Worm (Caenorhabditis elegans) whole organism, mixed stage, embryonic: ENCODE data around the gene pqn-89.

Experiments
- blmp-1 ChIP-seq: fragments of 150-350 bp; optimal IDR thresholded peaks from 2 replicates; lab custom pipeline; 2014; ENCODE audit warnings: missing biosample characterization, missing genetic modification characterization
- elt-1 ChIP-seq: sonication (generic microtip); optimal IDR thresholded peaks from 2 replicates; lab custom pipeline; 2017; ENCODE audit warnings: missing genetic modification characterization, mild to moderate bottlenecking, missing compliant biosample characterization, antibody characterized with exemption, moderate library complexity, borderline replicate concordance; ENCODE audit not compliant: insufficient read depth
- elt-3 ChIP-seq: fragments of 150-350 bp; optimal IDR thresholded peaks from 2 replicates; lab custom pipeline; 2014; ENCODE audit warnings: missing biosample characterization, missing genetic modification characterization
- lsy-2 ChIP-seq: fragments of 150-350 bp; optimal IDR thresholded peaks from 2 replicates; lab custom pipeline; 2014; ENCODE audit warnings: missing biosample characterization, missing genetic modification characterization
- mab-5 ChIP-seq: fragments of 150-350 bp; optimal IDR thresholded peaks from 2 replicates; lab custom pipeline; 2014; ENCODE audit warnings: missing biosample characterization, missing genetic modification characterization
- mls-2 ChIP-seq: sonication (generic microtip); optimal IDR thresholded peaks from 2 replicates; lab custom pipeline; 2016; ENCODE audit warnings: mild to moderate bottlenecking, missing genetic modification characterization, moderate library complexity, missing compliant biosample characterization
- nhr-12 ChIP-seq: fragments of 150-350 bp; optimal IDR thresholded peaks from 2 replicates; lab custom pipeline; 2014; ENCODE audit warnings: missing biosample characterization, missing genetic modification characterization
- nhr-237 ChIP-seq: fragments of 150-350 bp; optimal IDR thresholded peaks from 2 replicates; lab custom pipeline; 2014; ENCODE audit warnings: missing biosample characterization, missing genetic modification characterization
- nhr-28 ChIP-seq: fragments of 150-350 bp; optimal IDR thresholded peaks from 2 replicates; lab custom pipeline; 2014; ENCODE audit warnings: missing biosample characterization, missing genetic modification characterization
- sem-2 ChIP-seq: fragments of 200-800 bp; sonication (Bioruptor generic); optimal IDR thresholded peaks from 2 replicates; lab custom pipeline; 2018; ENCODE audit warnings: mild to moderate bottlenecking, missing genetic modification characterization, missing compliant biosample characterization
- snpc-4 ChIP-seq: fragments of 150-350 bp; optimal IDR thresholded peaks from 2 replicates; lab custom pipeline; 2014; ENCODE audit warnings: missing biosample characterization, missing genetic modification characterization
- unc-62 ChIP-seq: fragments of 150-350 bp; optimal IDR thresholded peaks from 2 replicates; lab custom pipeline; 2014; ENCODE audit warnings: missing biosample characterization, missing genetic modification reagents, missing genetic modification characterization
- ztf-11 ChIP-seq: fragments of 150-350 bp; optimal IDR thresholded peaks from 2 replicates; lab custom pipeline; 2014; ENCODE audit warnings: missing biosample characterization, missing genetic modification characterization

- TF ChIP-seq nhr-28 (tag; lab: Kevin White, UChicago) (no peak), mls-2 (no peak), nhr-12 (no peak), mab-5 (tag; lab: Kevin White, UChicago) (no peak), sem-2 (GFP tag; lab: Kevin White, UChicago) (no peak), snpc-4 (tag; lab: Kevin White, UChicago) (no peak), ztf-11 (tag; lab: Kevin White, UChicago) (no peak), blmp-1 (no peak), nhr-237 (tag; lab: Kevin White, UChicago) (no peak), elt-3 (tag; lab: Kevin White, UChicago) (no peak), unc-62 (GFP tag; lab: Kevin White, UChicago) (no peak), lsy-2 (no peak), elt-1 (no peak)
These were observed 49.1 kb upstream of the pqn-89 start, which contains the start of gene lgc-10 for ce11 chrIV:6457472-6457871.
